Fruit fly (Drosophila melanogaster) whole organism, embryonic: ENCODE data around the gene mAChR-B.

ENCODE experiments used
- Aef1 ChIP-seq: fragments of 200-800 bp; sonication (Bioruptor generic); IDR thresholded peaks from 3 replicates; pipeline ENCODE4 v1.3.6; 2022; ENCODE audit warnings: missing biosample characterization, missing genetic modification characterization
- Atf-2 ChIP-seq: fragments of 200-800 bp; sonication (Bioruptor generic); optimal IDR thresholded peaks from 2 replicates; lab custom pipeline; 2016; ENCODE audit warnings: missing biosample characterization, missing genetic modification characterization
- Atf6 ChIP-seq: fragments of 200-800 bp; sonication (Bioruptor generic); IDR thresholded peaks from 2 replicates; pipeline ENCODE4 v1.3.6; 2022; ENCODE audit warnings: missing biosample characterization, missing genetic modification characterization
- CG12659 ChIP-seq: fragments of 200-800 bp; sonication (Bioruptor generic); optimal IDR thresholded peaks from 3 replicates; lab custom pipeline; 2017; ENCODE audit warnings: mild to moderate bottlenecking, missing biosample characterization, missing genetic modification reagents, missing genetic modification characterization
- CG12769 ChIP-seq: fragments of 200-800 bp; sonication (Bioruptor generic); optimal IDR thresholded peaks from 2 replicates; lab custom pipeline; 2019; ENCODE audit warnings: missing biosample characterization, mild to moderate bottlenecking, missing genetic modification characterization, moderate library complexity
- CG14014 ChIP-seq: fragments of 200-800 bp; sonication (Bioruptor generic); IDR thresholded peaks from 2 replicates; pipeline ENCODE4 v1.3.6; 2022; ENCODE audit warnings: missing biosample characterization, missing genetic modification characterization
- CG14710 ChIP-seq: fragments of 200-800 bp; sonication (Bioruptor generic); optimal IDR thresholded peaks from 3 replicates; lab custom pipeline; 2019; ENCODE audit warnings: missing biosample characterization, mild to moderate bottlenecking, missing genetic modification characterization, moderate library complexity
- CG14860 ChIP-seq: fragments of 200-800 bp; sonication (Bioruptor generic); IDR thresholded peaks from 3 replicates; pipeline ENCODE4 v1.3.6; 2022; ENCODE audit warnings: missing biosample characterization, missing genetic modification characterization; ENCODE audit not compliant: partially characterized antibody
- CG1603 ChIP-seq: fragments of 200-800 bp; sonication (Bioruptor generic); optimal IDR thresholded peaks from 2 replicates; lab custom pipeline; 2019; ENCODE audit warnings: missing biosample characterization, mild to moderate bottlenecking, missing genetic modification characterization, moderate library complexity
- CG16815 ChIP-seq: fragments of 200-800 bp; sonication (Bioruptor generic); optimal IDR thresholded peaks from 3 replicates; lab custom pipeline; 2017; ENCODE audit warnings: missing biosample characterization, mild to moderate bottlenecking, missing genetic modification characterization
- CG17361 ChIP-seq: fragments of 200-800 bp; sonication (Bioruptor generic); IDR thresholded peaks from 3 replicates; pipeline ENCODE4 v1.3.6; 2022; ENCODE audit warnings: missing biosample characterization, missing genetic modification characterization
- CG17612 ChIP-seq: fragments of 200-800 bp; sonication (Bioruptor generic); IDR thresholded peaks from 2 replicates; pipeline ENCODE4 v1.3.6; 2022; ENCODE audit warnings: missing biosample characterization, missing genetic modification characterization
- CG2678 ChIP-seq: fragments of 200-800 bp; sonication (Bioruptor generic); optimal IDR thresholded peaks from 3 replicates; lab custom pipeline; 2019; ENCODE audit warnings: missing biosample characterization, mild to moderate bottlenecking, missing genetic modification characterization, moderate library complexity
- CG2712 ChIP-seq: fragments of 200-800 bp; optimal IDR thresholded peaks from 3 replicates; lab custom pipeline; 2019; ENCODE audit warnings: missing biosample characterization, mild to moderate bottlenecking, missing genetic modification characterization, moderate library complexity
- CG32772 ChIP-seq: fragments of 200-800 bp; sonication (Bioruptor generic); IDR thresholded peaks from 2 replicates; pipeline ENCODE4 v1.3.6; 2022; ENCODE audit warnings: missing biosample characterization, missing genetic modification characterization
- CG43689 ChIP-seq: fragments of 200-800 bp; sonication (Bioruptor generic); IDR thresholded peaks from 2 replicates; pipeline ENCODE4 v1.3.6; 2022; ENCODE audit warnings: missing biosample characterization, missing genetic modification characterization
- CG5953 ChIP-seq: fragments of 200-800 bp; sonication (Bioruptor generic); IDR thresholded peaks from 2 replicates; pipeline ENCODE4 v1.3.6; 2022; ENCODE audit warnings: missing biosample characterization, missing genetic modification characterization
- CG8089 ChIP-seq: fragments of 200-800 bp; sonication (Bioruptor generic); optimal IDR thresholded peaks from 3 replicates; lab custom pipeline; 2016; ENCODE audit warnings: missing biosample characterization, missing genetic modification characterization
- Dad ChIP-seq: fragments of 200-800 bp; sonication (Bioruptor generic); optimal IDR thresholded peaks from 3 replicates; lab custom pipeline; 2016; ENCODE audit warnings: missing biosample characterization, missing genetic modification characterization
- Doc2 ChIP-seq: fragments of 200-800 bp; sonication (Bioruptor generic); IDR thresholded peaks from 2 replicates; pipeline ENCODE4 v1.3.6; 2022; ENCODE audit warnings: missing biosample characterization, missing genetic modification characterization
- Ets97D ChIP-seq: fragments of 200-800 bp; sonication (Bioruptor generic); optimal IDR thresholded peaks from 3 replicates; lab custom pipeline; 2016; ENCODE audit warnings: missing biosample characterization, missing genetic modification characterization
- Hmr ChIP-seq: fragments of 200-800 bp; sonication (Bioruptor generic); optimal IDR thresholded peaks from 3 replicates; lab custom pipeline; 2017; ENCODE audit warnings: mild to moderate bottlenecking, missing biosample characterization, missing genetic modification reagents, missing genetic modification characterization
- Opbp ChIP-seq: fragments of 200-800 bp; sonication (Bioruptor generic); IDR thresholded peaks from 3 replicates; pipeline ENCODE4 v1.3.6; 2022; ENCODE audit warnings: missing biosample characterization, missing genetic modification characterization; ENCODE audit not compliant: partially characterized antibody
- Rfx ChIP-seq: fragments of 200-800 bp; sonication (Bioruptor generic); IDR thresholded peaks from 2 replicates; pipeline ENCODE4 v1.3.6; 2022; ENCODE audit warnings: missing biosample characterization, missing genetic modification characterization
- Side ChIP-seq: fragments of 200-800 bp; sonication (Bioruptor generic); optimal IDR thresholded peaks from 2 replicates; lab custom pipeline; 2016; ENCODE audit warnings: missing biosample characterization, missing genetic modification characterization
- Sin3A ChIP-seq: fragments of >200 bp; optimal IDR thresholded peaks from 2 replicates; lab custom pipeline; 2018
- Tbp ChIP-seq: fragments of >200 bp; optimal IDR thresholded peaks from 2 replicates; lab custom pipeline; 2018; ENCODE audit warnings: missing biosample characterization, missing genetic modification characterization
- Vsx1 ChIP-seq: fragments of 200-800 bp; sonication (Bioruptor generic); optimal IDR thresholded peaks from 2 replicates; lab custom pipeline; 2017; ENCODE audit warnings: missing biosample characterization, mild to moderate bottlenecking, missing genetic modification characterization, missing genetic modification reagents
- cad ChIP-seq: fragments of >200 bp; optimal IDR thresholded peaks from 2 replicates; lab custom pipeline; 2017; ENCODE audit warnings: missing biosample characterization, missing genetic modification characterization
- caup ChIP-seq: fragments of 200-800 bp; sonication (Bioruptor generic); optimal IDR thresholded peaks from 3 replicates; lab custom pipeline; 2017; ENCODE audit warnings: missing biosample characterization, mild to moderate bottlenecking, missing genetic modification characterization, moderate library complexity; ENCODE audit not compliant: severe bottlenecking
- dpn ChIP-seq, 2 experiments: fragments of 200-800 bp; sonication (Bioruptor generic); optimal IDR thresholded peaks; 3 replicates each; lab custom pipeline; 2016; ENCODE audit warnings: missing biosample characterization in 2 of 2, missing genetic modification characterization in 2 of 2
- ewg ChIP-seq: fragments of 200-800 bp; sonication (Bioruptor generic); optimal IDR thresholded peaks from 3 replicates; lab custom pipeline; 2017; ENCODE audit warnings: mild to moderate bottlenecking, missing biosample characterization, missing genetic modification reagents, missing genetic modification characterization
- fd3F ChIP-seq: fragments of 200-800 bp; sonication (Bioruptor generic); optimal IDR thresholded peaks from 2 replicates; lab custom pipeline; 2018; ENCODE audit warnings: missing biosample characterization, mild to moderate bottlenecking, missing genetic modification characterization, moderate library complexity
- gfzf ChIP-seq: fragments of 200-800 bp; sonication (Bioruptor generic); optimal IDR thresholded peaks from 2 replicates; lab custom pipeline; 2016; ENCODE audit warnings: missing biosample characterization, mild to moderate bottlenecking, missing genetic modification characterization, moderate library complexity
- h ChIP-seq: fragments of >200 bp; optimal IDR thresholded peaks from 2 replicates; lab custom pipeline; 2017
- hbn ChIP-seq: fragments of 200-800 bp; sonication (Bioruptor generic); IDR thresholded peaks from 2 replicates; pipeline ENCODE4 v1.3.6; 2022; ENCODE audit warnings: missing biosample characterization, missing genetic modification characterization; ENCODE audit not compliant: partially characterized antibody
- her ChIP-seq: fragments of 200-800 bp; sonication (Bioruptor generic); optimal IDR thresholded peaks from 2 replicates; lab custom pipeline; 2016; ENCODE audit warnings: missing biosample characterization, missing genetic modification characterization
- inv ChIP-seq: fragments of 200-800 bp; sonication (Bioruptor generic); IDR thresholded peaks from 2 replicates; pipeline ENCODE4 v1.3.6; 2022; ENCODE audit warnings: missing biosample characterization, missing genetic modification characterization; ENCODE audit not compliant: partially characterized antibody
- kah ChIP-seq: fragments of 200-800 bp; sonication (Bioruptor generic); optimal IDR thresholded peaks from 2 replicates; lab custom pipeline; 2018; ENCODE audit warnings: missing biosample characterization, mild to moderate bottlenecking, missing genetic modification characterization
- klu ChIP-seq: fragments of 200-800 bp; sonication (Bioruptor generic); IDR thresholded peaks from 2 replicates; pipeline ENCODE4 v1.3.6; 2022; ENCODE audit warnings: missing biosample characterization, missing genetic modification characterization
- lab ChIP-seq: fragments of 200-800 bp; sonication (Bioruptor generic); optimal IDR thresholded peaks from 3 replicates; lab custom pipeline; 2017; ENCODE audit warnings: missing biosample characterization, missing genetic modification characterization, mild to moderate bottlenecking, moderate library complexity, missing genetic modification reagents
- phol ChIP-seq: fragments of 200-800 bp; sonication (Bioruptor generic); optimal IDR thresholded peaks from 3 replicates; lab custom pipeline; 2018; ENCODE audit warnings: missing biosample characterization, mild to moderate bottlenecking, missing genetic modification characterization, moderate library complexity
- sens ChIP-seq: fragments of 200-800 bp; sonication (Bioruptor generic); peaks from one replicate; lab custom pipeline; 2016; ENCODE audit warnings: missing biosample characterization, missing genetic modification characterization
- sob ChIP-seq: fragments of 200-800 bp; sonication (Bioruptor generic); IDR thresholded peaks from 2 replicates; pipeline ENCODE4 v1.3.6; 2022; ENCODE audit warnings: missing biosample characterization, missing genetic modification characterization
- ssp ChIP-seq: fragments of 200-800 bp; sonication (Bioruptor generic); IDR thresholded peaks from 2 replicates; pipeline ENCODE4 v1.3.6; 2022; ENCODE audit warnings: missing biosample characterization, missing genetic modification characterization
- stwl ChIP-seq: fragments of 200-800 bp; sonication (Bioruptor generic); optimal IDR thresholded peaks from 3 replicates; lab custom pipeline; 2018; ENCODE audit warnings: missing biosample characterization, mild to moderate bottlenecking, missing genetic modification characterization, moderate library complexity
- sug ChIP-seq: fragments of 200-800 bp; optimal IDR thresholded peaks from 2 replicates; lab custom pipeline; 2019; ENCODE audit warnings: missing biosample characterization, mild to moderate bottlenecking, missing genetic modification characterization, moderate library complexity
- vnd ChIP-seq: fragments of 200-800 bp; sonication (Bioruptor generic); IDR thresholded peaks from 3 replicates; pipeline ENCODE4 v1.3.6; 2022; ENCODE audit warnings: missing biosample characterization, missing genetic modification characterization; ENCODE audit not compliant: partially characterized antibody
- z ChIP-seq: fragments of 200-800 bp; sonication (Bioruptor generic); IDR thresholded peaks from 3 replicates; pipeline ENCODE4 v1.3.6; 2022; ENCODE audit warnings: missing biosample characterization, missing genetic modification characterization
- zf30C ChIP-seq: fragments of 200-800 bp; sonication (Bioruptor generic); optimal IDR thresholded peaks from 3 replicates; lab custom pipeline; 2018; ENCODE audit warnings: missing biosample characterization, mild to moderate bottlenecking, missing genetic modification characterization

mAChR-B gene

DNA sequence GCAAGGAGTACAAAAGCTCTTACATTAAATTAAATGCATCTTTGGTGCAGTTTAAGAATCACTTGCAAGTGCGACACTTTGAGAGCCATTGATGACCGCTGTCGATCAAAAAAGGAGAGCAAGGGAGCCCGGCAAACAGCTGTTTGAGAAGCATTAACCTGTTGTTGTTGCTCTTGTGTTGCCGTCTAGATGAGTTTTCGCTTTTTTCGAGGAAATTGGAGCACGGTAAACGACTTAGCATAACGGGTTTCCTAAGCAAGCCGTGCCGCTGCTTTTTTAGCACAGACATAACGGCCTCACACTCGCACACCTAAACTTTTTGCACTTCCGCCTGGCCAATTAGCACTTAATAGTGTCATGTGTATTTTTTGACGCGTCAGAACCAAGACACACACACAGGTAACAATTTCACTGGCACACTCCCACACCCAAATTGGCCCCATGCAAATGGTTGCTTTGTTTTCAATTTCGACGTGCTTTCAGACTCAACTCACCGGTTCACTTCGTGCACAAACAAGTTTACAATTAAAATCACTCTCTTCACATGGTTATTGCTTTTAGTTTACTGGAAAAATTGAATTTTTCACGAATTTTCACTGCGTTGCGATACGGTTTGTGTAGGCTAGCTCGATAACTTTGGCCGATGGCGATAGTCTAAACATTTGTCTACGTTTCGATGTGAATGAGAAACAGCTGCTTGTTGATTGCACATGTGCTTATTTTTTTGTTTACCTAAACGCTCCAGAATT is 28.8 kb upstream of the mAChR-B start, which contains the start of the genes CG10903 and CG2747 (continued):
- TF ChIP-seq lab (no peak), Opbp (GFP tag; lab: Robert Waterston, UW) (peak; percentile 59; the same call in 1 of the 3 replicates), kah (GFP tag; lab: Kevin White, UChicago) (no peak), Ets97D (GFP tag; lab: Kevin White, UChicago) (peak; percentile 36), CG2678 (tag; lab: Kevin White, UChicago) (peak; percentile 17), CG14710 (tag; lab: Kevin White, UChicago) (peak; percentile 27), h (no peak), Atf6 (GFP tag; lab: Robert Waterston, UW) (no peak), Doc2 (no peak), CG17361 (no peak), Sin3A (lab: Kevin White, UChicago) (peak; percentile 60), CG2712 (tag; lab: Kevin White, UChicago) (no peak), inv (peak; percentile 53; the same call in 1 of the 2 replicates), CG12659 (peak; percentile 56), CG1603 (tag; lab: Kevin White, UChicago) (peak; percentile 47), ssp (GFP tag; lab: Robert Waterston, UW) (no peak), sob (GFP tag; lab: Robert Waterston, UW) (no peak), caup (GFP tag; lab: Kevin White, UChicago) (no peak), Side (GFP tag; lab: Kevin White, UChicago) (no peak), cad (GFP tag; lab: Kevin White, UChicago) (peak; percentile 67), Vsx1 (GFP tag; lab: Kevin White, UChicago) (peak; percentile 77), CG14860 (GFP tag; lab: Robert Waterston, UW) (0 out of 3 replicates have a peak, but pooled peaks have one; percentile 38), phol (tag; lab: Kevin White, UChicago) (peak; percentile 43), CG12769 (peak; percentile 41), zf30C (GFP tag; lab: Kevin White, UChicago) (no peak), CG32772 (GFP tag; lab: Robert Waterston, UW) (no peak), sug (tag; lab: Kevin White, UChicago) (peak; percentile 70), CG8089 (GFP tag; lab: Kevin White, UChicago) (no peak), CG43689 (no peak), Rfx (0 out of 2 replicates have a peak, but pooled peaks have one; percentile 35), ewg (GFP tag; lab: Kevin White, UChicago) (no peak)

DNA sequence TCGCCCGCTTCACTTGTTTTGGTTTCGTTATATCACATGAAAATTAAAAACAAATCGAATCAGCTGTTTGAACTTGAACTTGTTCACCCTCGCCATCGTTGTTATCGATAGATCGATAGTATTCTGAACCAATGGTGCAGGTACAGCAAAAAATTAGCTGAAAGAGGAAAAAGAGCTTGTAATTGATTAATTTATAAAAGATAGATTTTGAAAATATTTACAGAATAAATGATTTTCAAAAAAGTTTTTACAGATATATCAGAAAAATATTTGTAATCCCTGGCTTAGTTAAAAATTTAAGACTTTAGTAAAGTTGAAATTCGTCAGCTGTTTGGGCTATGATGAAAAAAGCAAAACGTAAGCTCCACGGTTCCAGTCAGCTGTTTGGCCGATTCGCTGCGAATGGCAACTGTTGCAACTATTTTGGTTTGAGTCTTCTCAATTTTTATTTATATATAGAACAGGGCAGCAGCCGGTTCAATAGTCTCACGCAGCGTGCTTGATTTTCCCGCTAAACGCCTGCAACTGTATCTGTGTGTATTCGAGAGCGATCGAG is 26.1 kb upstream of the mAChR-B start, which contains the start of the genes CG11035 and unc-45:
CG11035 (minus strand) TSS at position 87 of the 556 bp plus-strand sequence.
unc-45 (plus strand) TSS at position 379 of the 556 bp plus-strand sequence.
- TF ChIP-seq her (no peak), hbn (peak; percentile 71), klu (peak; percentile 38; the same call in 1 of the 2 replicates), dpn (GFP tag; optimal IDR thresholded peaks at IDR 0.05; lab: Kevin White, UChicago) (peak; percentile 17 to 50), sens (GFP tag; lab: Kevin White, UChicago) (peak; percentile 87), Aef1 (0 out of 3 replicates have a peak, but pooled peaks have one; percentile 20), CG5953 (GFP tag; lab: Robert Waterston, UW) (no peak), Tbp (GFP tag; lab: Kevin White, UChicago) (no peak), CG14014 (GFP tag; lab: Robert Waterston, UW) (no peak), fd3F (GFP tag; lab: Kevin White, UChicago) (no peak), z (GFP tag; lab: Robert Waterston, UW) (no peak), vnd (peak; percentile 61; the same call in 2 of the 3 replicates), gfzf (GFP tag; lab: Kevin White, UChicago) (no peak), Atf-2 (GFP tag; lab: Kevin White, UChicago) (no peak), Dad (GFP tag; lab: Kevin White, UChicago) (peak; percentile 42), Vsx1 (GFP tag; lab: Kevin White, UChicago) (peak; percentile 47), stwl (tag; lab: Kevin White, UChicago) (peak; percentile 29), CG17612 (no peak), Hmr (GFP tag; lab: Kevin White, UChicago) (no peak), CG16815 (GFP tag; lab: Kevin White, UChicago) (no peak)
